Fruit fly (Drosophila melanogaster) whole organism, embryonic: ENCODE data around the gene Arp1.

Experiments used
- CG1024 ChIP-seq: fragments of 200-800 bp; sonication (Bioruptor generic); IDR thresholded peaks from 2 replicates; pipeline ENCODE4 v1.3.6; 2022; ENCODE audit warnings: missing biosample characterization, missing genetic modification characterization
- CG7745 ChIP-seq: fragments of 200-800 bp; sonication (Bioruptor generic); optimal IDR thresholded peaks from 2 replicates; lab custom pipeline; 2018; ENCODE audit warnings: missing biosample characterization, mild to moderate bottlenecking, missing genetic modification characterization, moderate library complexity

DNA sequence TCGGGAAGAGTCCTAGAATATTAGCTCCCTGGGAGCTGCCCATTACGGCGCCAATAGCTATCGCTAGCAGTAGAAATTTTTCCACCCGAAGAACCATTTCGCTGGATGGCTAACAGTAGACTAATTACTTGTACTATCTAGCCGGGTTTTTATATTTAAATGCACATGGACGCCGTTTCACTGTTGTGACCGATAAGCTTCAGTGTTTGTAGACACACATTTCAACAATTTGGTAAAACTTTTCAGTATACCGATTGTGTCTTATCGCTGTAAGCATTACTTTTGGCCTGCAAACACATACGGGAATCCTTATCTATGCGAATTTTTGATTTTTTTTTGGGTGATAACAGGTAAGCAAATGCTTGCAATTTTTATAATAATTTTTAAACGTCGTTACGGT, 52.0 kb downstream of the Arp1 start, which contains the start of gene Ugt37A3:
- no peak for TF ChIP-seq CG7745
- TF ChIP-seq CG1024 (GFP tag; lab: Robert Waterston, UW): no peak
